Fruit fly (Drosophila melanogaster) whole organism, embryonic: ENCODE measurements around the gene Pcmt.
A peak's percentile ranks its signal among the peaks of the same experiment; 100 is the strongest.

Source experiments
- Antp ChIP-seq: fragments of 200-800 bp; sonication (Bioruptor generic); optimal IDR thresholded peaks from 3 replicates; lab custom pipeline; 2016; ENCODE audit warnings: missing biosample characterization, missing genetic modification characterization
- B-H2 ChIP-seq: fragments of 200-800 bp; sonication (Bioruptor generic); optimal IDR thresholded peaks from 2 replicates; lab custom pipeline; 2018; ENCODE audit warnings: missing biosample characterization, mild to moderate bottlenecking, missing genetic modification characterization
- Bdp1 ChIP-seq: fragments of 200-800 bp; sonication (Bioruptor generic); optimal IDR thresholded peaks from 3 replicates; lab custom pipeline; 2016; ENCODE audit warnings: missing biosample characterization, missing genetic modification characterization
- CG10147 ChIP-seq: fragments of 200-800 bp; sonication (Bioruptor generic); optimal IDR thresholded peaks from 2 replicates; lab custom pipeline; 2019; ENCODE audit warnings: missing biosample characterization, mild to moderate bottlenecking, missing genetic modification characterization, moderate library complexity
- CG10979 ChIP-seq: fragments of 200-800 bp; sonication (Bioruptor generic); optimal IDR thresholded peaks from 2 replicates; lab custom pipeline; 2018; ENCODE audit warnings: missing biosample characterization, mild to moderate bottlenecking, missing genetic modification characterization, moderate library complexity
- CG11456 ChIP-seq: fragments of 200-800 bp; sonication (Bioruptor generic); IDR thresholded peaks from 3 replicates; pipeline ENCODE4 v1.3.6; 2022; ENCODE audit warnings: missing biosample characterization, missing genetic modification characterization
- CG12236 ChIP-seq: fragments of 200-800 bp; sonication (Bioruptor generic); optimal IDR thresholded peaks from 2 replicates; lab custom pipeline; 2016; ENCODE audit warnings: missing biosample characterization, missing genetic modification characterization
- CG12659 ChIP-seq: fragments of 200-800 bp; sonication (Bioruptor generic); optimal IDR thresholded peaks from 3 replicates; lab custom pipeline; 2017; ENCODE audit warnings: mild to moderate bottlenecking, missing biosample characterization, missing genetic modification reagents, missing genetic modification characterization
- CG12942 ChIP-seq: fragments of 200-800 bp; sonication (Bioruptor generic); optimal IDR thresholded peaks from 3 replicates; lab custom pipeline; 2016; ENCODE audit warnings: missing biosample characterization, missing genetic modification characterization
- CG13287 ChIP-seq: fragments of 200-800 bp; sonication (Bioruptor generic); IDR thresholded peaks from 2 replicates; pipeline ENCODE4 v1.3.6; 2022; ENCODE audit warnings: missing biosample characterization, missing genetic modification characterization; ENCODE audit not compliant: partially characterized antibody
- CG14710 ChIP-seq: fragments of 200-800 bp; sonication (Bioruptor generic); optimal IDR thresholded peaks from 3 replicates; lab custom pipeline; 2019; ENCODE audit warnings: missing biosample characterization, mild to moderate bottlenecking, missing genetic modification characterization, moderate library complexity
- CG14860 ChIP-seq: fragments of 200-800 bp; sonication (Bioruptor generic); IDR thresholded peaks from 3 replicates; pipeline ENCODE4 v1.3.6; 2022; ENCODE audit warnings: missing biosample characterization, missing genetic modification characterization; ENCODE audit not compliant: partially characterized antibody
- CG15011 ChIP-seq: fragments of 200-800 bp; sonication (Bioruptor generic); optimal IDR thresholded peaks from 3 replicates; lab custom pipeline; 2018; ENCODE audit warnings: missing biosample characterization, mild to moderate bottlenecking, missing genetic modification characterization
- CG17802 ChIP-seq: fragments of 200-800 bp; sonication (Bioruptor generic); optimal IDR thresholded peaks from 2 replicates; lab custom pipeline; 2018; ENCODE audit warnings: missing biosample characterization, mild to moderate bottlenecking, missing genetic modification characterization, moderate library complexity
- CG18011 ChIP-seq: fragments of 200-800 bp; sonication (Bioruptor generic); optimal IDR thresholded peaks from 2 replicates; lab custom pipeline; 2017; ENCODE audit warnings: missing biosample characterization, missing genetic modification characterization, mild to moderate bottlenecking, moderate library complexity, missing genotype
- CG2116 ChIP-seq: fragments of 200-800 bp; sonication (Bioruptor generic); optimal IDR thresholded peaks from 3 replicates; lab custom pipeline; 2018; ENCODE audit warnings: missing biosample characterization, mild to moderate bottlenecking, missing genetic modification characterization
- CG3065 ChIP-seq: fragments of 200-800 bp; sonication (Bioruptor generic); optimal IDR thresholded peaks from 2 replicates; lab custom pipeline; 2016; ENCODE audit warnings: missing biosample characterization, missing genetic modification characterization
- CG31441 ChIP-seq: fragments of 200-800 bp; sonication (Bioruptor generic); IDR thresholded peaks from 2 replicates; pipeline ENCODE4 v1.3.6; 2022; ENCODE audit warnings: missing biosample characterization, missing genetic modification characterization
- CG3281 ChIP-seq: fragments of 200-800 bp; sonication (Bioruptor generic); optimal IDR thresholded peaks from 3 replicates; lab custom pipeline; 2017; ENCODE audit warnings: missing biosample characterization, mild to moderate bottlenecking, missing genetic modification characterization
- CG4360 ChIP-seq: fragments of 200-800 bp; sonication (Bioruptor generic); IDR thresholded peaks from 2 replicates; pipeline ENCODE4 v1.3.6; 2022; ENCODE audit warnings: missing biosample characterization, missing genetic modification characterization
- CG9215 ChIP-seq: fragments of 200-800 bp; sonication (Bioruptor generic); IDR thresholded peaks from 2 replicates; pipeline ENCODE4 v1.3.6; 2022; ENCODE audit warnings: missing biosample characterization, missing genetic modification characterization
- D19A ChIP-seq: fragments of 200-800 bp; optimal IDR thresholded peaks from 3 replicates; lab custom pipeline; 2019; ENCODE audit warnings: missing biosample characterization, mild to moderate bottlenecking, missing genetic modification characterization, moderate library complexity
- Fer2 ChIP-seq: fragments of 200-800 bp; sonication (Bioruptor generic); optimal IDR thresholded peaks from 2 replicates; lab custom pipeline; 2018; ENCODE audit warnings: missing biosample characterization, mild to moderate bottlenecking, missing genetic modification characterization, moderate library complexity
- HLHmδ ChIP-seq: fragments of 200-800 bp; sonication (Bioruptor generic); optimal IDR thresholded peaks from 2 replicates; lab custom pipeline; 2018; ENCODE audit warnings: missing biosample characterization, mild to moderate bottlenecking, missing genetic modification characterization, moderate library complexity
- Lpt ChIP-seq: fragments of >200 bp; optimal IDR thresholded peaks from 2 replicates; lab custom pipeline; 2018; ENCODE audit warnings: missing biosample characterization, missing genetic modification characterization
- NfI ChIP-seq: fragments of 200-800 bp; sonication (Bioruptor generic); optimal IDR thresholded peaks from 3 replicates; lab custom pipeline; 2018; ENCODE audit warnings: missing biosample characterization, mild to moderate bottlenecking, missing genetic modification characterization, moderate library complexity
- Oli ChIP-seq: fragments of 200-800 bp; sonication (Bioruptor generic); optimal IDR thresholded peaks from 2 replicates; lab custom pipeline; 2018; ENCODE audit warnings: missing biosample characterization, mild to moderate bottlenecking, missing genetic modification characterization, moderate library complexity
- PHDP ChIP-seq: fragments of 200-800 bp; sonication (Bioruptor generic); optimal IDR thresholded peaks from 3 replicates; lab custom pipeline; 2018; ENCODE audit warnings: missing biosample characterization, mild to moderate bottlenecking, missing genetic modification characterization, moderate library complexity
- Poxn ChIP-seq: fragments of 200-800 bp; sonication (Bioruptor generic); IDR thresholded peaks from 2 replicates; pipeline ENCODE4 v1.3.6; 2022; ENCODE audit warnings: missing biosample characterization, missing genetic modification characterization
- Scr ChIP-seq: fragments of 200-800 bp; sonication (Bioruptor generic); IDR thresholded peaks from 2 replicates; pipeline ENCODE4 v1.3.6; 2022; ENCODE audit warnings: missing biosample characterization, missing genetic modification characterization; ENCODE audit not compliant: partially characterized antibody
- bbx ChIP-seq: fragments of 200-800 bp; sonication (Bioruptor generic); IDR thresholded peaks from 2 replicates; pipeline ENCODE4 v1.3.6; 2022; ENCODE audit warnings: missing biosample characterization, missing genetic modification characterization; ENCODE audit not compliant: partially characterized antibody
- caup ChIP-seq: fragments of 200-800 bp; sonication (Bioruptor generic); optimal IDR thresholded peaks from 3 replicates; lab custom pipeline; 2017; ENCODE audit warnings: missing biosample characterization, mild to moderate bottlenecking, missing genetic modification characterization, moderate library complexity; ENCODE audit not compliant: severe bottlenecking
- corto ChIP-seq: fragments of 200-800 bp; sonication (Bioruptor generic); optimal IDR thresholded peaks from 2 replicates; lab custom pipeline; 2016; ENCODE audit warnings: missing biosample characterization, mild to moderate bottlenecking, missing genetic modification characterization, moderate library complexity
- fu2 ChIP-seq: fragments of 200-800 bp; sonication (Bioruptor generic); optimal IDR thresholded peaks from 2 replicates; lab custom pipeline; 2016; ENCODE audit warnings: missing biosample characterization, missing genetic modification characterization
- gem ChIP-seq: fragments of 200-800 bp; sonication (Bioruptor generic); optimal IDR thresholded peaks from 2 replicates; lab custom pipeline; 2019; ENCODE audit warnings: missing biosample characterization, mild to moderate bottlenecking, missing genetic modification characterization, moderate library complexity
- gt ChIP-seq: fragments of 200-800 bp; sonication (Bioruptor generic); IDR thresholded peaks from 2 replicates; pipeline ENCODE4 v1.3.6; 2022; ENCODE audit warnings: missing biosample characterization, missing genetic modification characterization
- hkb ChIP-seq, 2 experiments: fragments of 200-800 bp in 1 of 2; fragments of >200 bp in 1 of 2; sonication (Bioruptor generic) in 1 of 2; IDR thresholded peaks in 1 of 2; optimal IDR thresholded peaks in 1 of 2; 2 replicates each; pipeline versions ENCODE4 v1.3.6 to Lab custom; 2017 to 2022; ENCODE audit warnings: missing biosample characterization in 1 of 2, missing genetic modification characterization in 1 of 2
- kay ChIP-seq: fragments of 200-800 bp; sonication (Bioruptor generic); optimal IDR thresholded peaks from 2 replicates; lab custom pipeline; 2016; ENCODE audit warnings: missing biosample characterization, missing genetic modification characterization
- lbe ChIP-seq: fragments of 200-800 bp; sonication (Bioruptor generic); optimal IDR thresholded peaks from 2 replicates; lab custom pipeline; 2016; ENCODE audit warnings: missing biosample characterization, mild to moderate bottlenecking, missing genetic modification characterization
- lola ChIP-seq, 3 experiments: fragments of >200 bp in 2 of 3; fragments of 200-800 bp in 1 of 3; sonication (Bioruptor generic) in 1 of 3; optimal IDR thresholded peaks; 2 replicates each; lab custom pipeline; 2017 to 2019; ENCODE audit warnings: missing biosample characterization in 3 of 3, missing genetic modification characterization in 3 of 3, mild to moderate bottlenecking in 1 of 3, moderate library complexity in 1 of 3
- nau ChIP-seq: fragments of 200-800 bp; sonication (Bioruptor generic); optimal IDR thresholded peaks from 3 replicates; lab custom pipeline; 2017; ENCODE audit warnings: missing biosample characterization, mild to moderate bottlenecking, missing genetic modification characterization, missing genetic modification reagents
- pho ChIP-seq: fragments of 200-800 bp; sonication (Bioruptor generic); optimal IDR thresholded peaks from 2 replicates; lab custom pipeline; 2016; ENCODE audit warnings: missing biosample characterization, missing genetic modification characterization
- ro ChIP-seq: fragments of 200-800 bp; sonication (Bioruptor generic); IDR thresholded peaks from 2 replicates; pipeline ENCODE4 v1.3.6; 2022; ENCODE audit warnings: missing biosample characterization, missing genetic modification characterization
- run ChIP-seq: fragments of 200-800 bp; sonication (Bioruptor generic); optimal IDR thresholded peaks from 3 replicates; lab custom pipeline; 2018; ENCODE audit warnings: missing biosample characterization, mild to moderate bottlenecking, missing genetic modification characterization
- sens-2 ChIP-seq: fragments of 200-800 bp; sonication (Bioruptor generic); IDR thresholded peaks from 2 replicates; pipeline ENCODE4 v1.3.6; 2022; ENCODE audit warnings: missing biosample characterization, missing genetic modification characterization
- stc ChIP-seq: fragments of 200-800 bp; sonication (Bioruptor generic); IDR thresholded peaks from 2 replicates; pipeline ENCODE4 v1.3.6; 2022; ENCODE audit warnings: missing biosample characterization, missing genetic modification characterization
- tap ChIP-seq: fragments of 200-800 bp; optimal IDR thresholded peaks from 3 replicates; lab custom pipeline; 2019; ENCODE audit warnings: missing biosample characterization, mild to moderate bottlenecking, missing genetic modification characterization, moderate library complexity
- toy ChIP-seq: fragments of 200-800 bp; sonication (Bioruptor generic); IDR thresholded peaks from 2 replicates; pipeline ENCODE4 v1.3.6; 2022; ENCODE audit warnings: missing biosample characterization, missing genetic modification characterization
- wor ChIP-seq: fragments of 200-800 bp; sonication (Bioruptor generic); IDR thresholded peaks from 2 replicates; pipeline ENCODE4 v1.3.6; 2022; ENCODE audit warnings: missing biosample characterization, missing genetic modification characterization
- zfh1 ChIP-seq: fragments of 200-800 bp; sonication (Bioruptor generic); IDR thresholded peaks from 3 replicates; pipeline ENCODE4 v1.3.6; 2022; ENCODE audit warnings: missing biosample characterization, missing genetic modification characterization

Pcmt gene

DNA sequence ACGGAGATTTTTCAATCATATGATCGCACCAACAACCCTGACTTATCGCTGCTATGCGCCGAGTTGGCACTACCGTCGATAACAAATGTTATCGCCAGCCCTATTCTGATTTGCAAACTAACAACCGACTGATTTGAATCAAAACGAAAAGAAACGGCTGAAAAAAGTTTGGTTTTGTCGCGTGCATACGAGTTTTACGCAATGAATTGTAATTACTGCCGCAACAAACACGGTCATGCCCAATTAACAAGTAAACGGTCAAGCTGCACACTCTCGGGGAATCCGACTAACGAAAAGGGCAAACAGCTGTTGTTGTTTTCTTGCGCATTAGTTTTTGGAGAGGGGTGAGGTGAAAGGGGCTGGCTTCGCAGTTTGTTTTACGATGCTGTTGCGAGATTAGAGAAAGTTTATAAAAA lies 10.7 kb upstream of the Pcmt start, which contains the start of the genes CG14671 and CG12746 (continued):
- TF ChIP-seq Fer2 (tag; lab: Kevin White, UChicago) (no peak), Scr (GFP tag; lab: Robert Waterston, UW) (peak; percentile 39; the same call in 1 of the 2 replicates), CG17802 (tag; lab: Kevin White, UChicago) (no peak), B-H2 (GFP tag; lab: Kevin White, UChicago) (no peak), Oli (tag; lab: Kevin White, UChicago) (no peak), run (tag; lab: Kevin White, UChicago) (no peak), caup (no peak), CG12942 (no peak), sens-2 (GFP tag; lab: Robert Waterston, UW) (no peak), Bdp1 (no peak), Antp (GFP tag; lab: Kevin White, UChicago) (no peak), ro (GFP tag; lab: Robert Waterston, UW) (no peak), zfh1 (GFP tag; lab: Robert Waterston, UW) (no peak), CG2116 (peak; percentile 78), CG14710 (peak; percentile 18), hkb (optimal IDR thresholded peaks at IDR 0.05; lab: Kevin White, UChicago) (no peak), hkb (GFP tag; IDR thresholded peaks at IDR 0.05; lab: Robert Waterston, UW) (no peak), corto (GFP tag; lab: Kevin White, UChicago) (no peak), toy (GFP tag; lab: Robert Waterston, UW) (no peak), CG3281 (GFP tag; lab: Kevin White, UChicago) (peak; percentile 99), fu2 (GFP tag; lab: Kevin White, UChicago) (no peak), CG12236 (no peak), gem (no peak), CG3065 (no peak), lola (GFP tag; optimal IDR thresholded peaks at IDR 0.05; lab: Kevin White, UChicago) (no peak), lbe (GFP tag; lab: Kevin White, UChicago) (no peak), PHDP (no peak), CG18011 (GFP tag; lab: Kevin White, UChicago) (no peak), CG31441 (GFP tag; lab: Robert Waterston, UW) (no peak), CG15011 (GFP tag; lab: Kevin White, UChicago) (no peak), Poxn (GFP tag; lab: Robert Waterston, UW) (no peak), HLHmδ (no peak), bbx (GFP tag; lab: Robert Waterston, UW) (peak; percentile 29; the same call in 1 of the 2 replicates), stc (GFP tag; lab: Robert Waterston, UW) (no peak), CG13287 (GFP tag; lab: Robert Waterston, UW) (peak; percentile 53), nau (no peak), pho (no peak), CG9215 (GFP tag; lab: Robert Waterston, UW) (no peak), wor (no peak), CG14860 (GFP tag; lab: Robert Waterston, UW) (no peak), Lpt (GFP tag; lab: Kevin White, UChicago) (no peak), gt (GFP tag; lab: Robert Waterston, UW) (no peak), D19A (no peak), CG12659 (GFP tag; lab: Kevin White, UChicago) (peak; percentile 15), NfI (GFP tag; lab: Kevin White, UChicago) (no peak), CG10979 (tag; lab: Kevin White, UChicago) (no peak), kay (no peak), CG11456 (GFP tag; lab: Robert Waterston, UW) (no peak), tap (tag; lab: Kevin White, UChicago) (no peak), CG10147 (GFP tag; lab: Kevin White, UChicago) (no peak), CG4360 (GFP tag; lab: Robert Waterston, UW) (peak; percentile 48)
